Worm (Caenorhabditis elegans) whole organism, L1 larva: ENCODE data around the gene clec-8.

Source experiments
- C16A3.4 ChIP-seq: fragments of 150-350 bp; optimal IDR thresholded peaks from 2 replicates; lab custom pipeline; 2014; ENCODE audit warnings: missing biosample characterization, missing genetic modification characterization
- dpl-1 ChIP-seq, 3 experiments: fragments of 150-350 bp in 2 of 3; sonication (generic microtip) in 1 of 3; optimal IDR thresholded peaks; 2 replicates each; lab custom pipeline; 2014 to 2017; ENCODE audit warnings: missing biosample characterization in 3 of 3, missing genetic modification characterization in 3 of 3, missing genetic modification reagents in 3 of 3
- efl-3 ChIP-seq: fragments of 200-800 bp; sonication (Bioruptor generic); optimal IDR thresholded peaks from 2 replicates; lab custom pipeline; 2018; ENCODE audit warnings: mild to moderate bottlenecking, missing genetic modification characterization, missing compliant biosample characterization
- fkh-10 ChIP-seq: sonication (generic microtip); optimal IDR thresholded peaks from 2 replicates; lab custom pipeline; 2017; ENCODE audit warnings: missing biosample characterization, missing genetic modification reagents, missing genetic modification characterization
- lin-15B ChIP-seq: fragments of 150-350 bp; sonication (generic microtip); optimal IDR thresholded peaks from 3 replicates; lab custom pipeline; 2014; ENCODE audit warnings: missing biosample characterization, missing genetic modification characterization
- lsy-2 ChIP-seq, 2 experiments: fragments of 150-350 bp; optimal IDR thresholded peaks; 2 replicates each; lab custom pipeline; 2014; ENCODE audit warnings: missing biosample characterization in 2 of 2, missing genetic modification characterization in 2 of 2
- nhr-237 ChIP-seq: fragments of 150-350 bp; optimal IDR thresholded peaks from 2 replicates; lab custom pipeline; 2014; ENCODE audit warnings: missing biosample characterization, missing genetic modification characterization
- nhr-77 ChIP-seq: fragments of 150-350 bp; optimal IDR thresholded peaks from 2 replicates; lab custom pipeline; 2014; ENCODE audit warnings: missing biosample characterization, missing genetic modification characterization
- pax-3 ChIP-seq: fragments of 200-800 bp; sonication (Bioruptor generic); optimal IDR thresholded peaks from 2 replicates; lab custom pipeline; 2018; ENCODE audit warnings: mild to moderate bottlenecking, missing genetic modification characterization, moderate library complexity, missing compliant biosample characterization
- zag-1 ChIP-seq: fragments of 150-350 bp; optimal IDR thresholded peaks from 2 replicates; lab custom pipeline; 2014; ENCODE audit warnings: missing biosample characterization, missing genetic modification characterization

DNA sequence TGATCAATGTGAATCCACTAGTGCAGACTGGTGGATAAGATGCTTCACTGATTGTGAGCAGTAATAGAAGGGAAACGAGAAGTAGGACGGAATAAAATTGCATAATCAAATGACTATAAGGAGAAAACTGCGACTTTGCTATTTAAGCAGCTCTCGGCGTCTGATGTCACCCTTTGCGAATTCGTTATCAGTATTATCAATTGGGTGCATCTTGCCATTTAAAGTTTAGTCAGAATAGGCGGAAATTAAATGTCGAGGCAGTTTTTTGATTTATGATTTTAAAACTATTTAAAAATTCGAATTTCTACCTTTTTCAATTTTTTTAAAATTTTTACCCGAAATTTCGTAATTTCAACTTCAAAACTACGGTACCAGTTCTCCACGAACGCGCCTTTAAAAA, 3.1 kb upstream of the clec-8 start, which contains the start of gene clec-4:
- TF ChIP-seq pax-3 (no peak), fkh-10 (GFP tag; lab: Kevin White, UChicago) (no peak), efl-3 (GFP tag; lab: Kevin White, UChicago) (no peak), lsy-2 (tag; optimal IDR thresholded peaks at IDR 0.05; lab: Kevin White, UChicago) (no peak), nhr-237 (no peak), lin-15B (no peak), zag-1 (tag; lab: Kevin White, UChicago) (no peak), C16A3.4 (tag; lab: Kevin White, UChicago) (no peak), dpl-1 (GFP tag; optimal IDR thresholded peaks at IDR 0.05; lab: Kevin White, UChicago) (no peak), nhr-77 (tag; lab: Kevin White, UChicago) (no peak)
